Fruit fly (Drosophila melanogaster): ENCODE measurements around the gene CG7542.

DNA sequence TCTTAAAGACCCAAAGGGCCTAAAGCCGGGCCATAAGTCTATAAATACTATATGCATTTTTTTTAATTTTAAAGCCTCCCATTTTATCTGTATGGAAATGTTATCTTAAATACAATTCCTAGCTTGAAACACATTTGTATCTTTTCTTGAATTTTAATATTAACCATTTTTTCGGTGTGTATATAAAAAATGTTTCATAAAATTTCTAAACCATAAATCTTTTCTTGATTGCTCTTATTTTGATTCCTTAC, 41.5 kb downstream of the CG7542 start:
- TF ChIP-seq CG6163 (GFP tag; IDR thresholded peaks at IDR 0.05) (no peak), CG9139 (GFP tag; optimal IDR thresholded peaks at IDR 0.05) (no peak), Hr4 (GFP tag; optimal IDR thresholded peaks at IDR 0.05) (no peak), CG16779 (tag; optimal IDR thresholded peaks at IDR 0.05) (no peak), CG6792 (GFP tag; optimal IDR thresholded peaks at IDR 0.05) (no peak), Sox14 (GFP tag; optimal IDR thresholded peaks at IDR 0.05) (no peak), OdsH (GFP tag; optimal IDR thresholded peaks at IDR 0.05) (no peak), esn (GFP tag; optimal IDR thresholded peaks at IDR 0.05) (no peak)
